Worm (Caenorhabditis elegans) whole organism, mixed stage, embryonic: ENCODE data around the gene pup-2.

Source experiments
- ces-1 ChIP-seq: fragments of 150-350 bp; optimal IDR thresholded peaks from 2 replicates; lab custom pipeline; 2014; ENCODE audit warnings: missing biosample characterization, missing genetic modification reagents, missing genetic modification characterization
- elt-1 ChIP-seq: sonication (generic microtip); optimal IDR thresholded peaks from 2 replicates; lab custom pipeline; 2017; ENCODE audit warnings: missing genetic modification characterization, mild to moderate bottlenecking, missing compliant biosample characterization, antibody characterized with exemption, moderate library complexity, borderline replicate concordance; ENCODE audit not compliant: insufficient read depth
- elt-3 ChIP-seq: fragments of 150-350 bp; optimal IDR thresholded peaks from 2 replicates; lab custom pipeline; 2014; ENCODE audit warnings: missing biosample characterization, missing genetic modification characterization
- ham-2 ChIP-seq: fragments of 200-800 bp; sonication (Bioruptor generic); optimal IDR thresholded peaks from 2 replicates; lab custom pipeline; 2018; ENCODE audit warnings: mild to moderate bottlenecking, missing genetic modification characterization, missing compliant biosample characterization
- lsy-2 ChIP-seq: fragments of 150-350 bp; optimal IDR thresholded peaks from 2 replicates; lab custom pipeline; 2014; ENCODE audit warnings: missing biosample characterization, missing genetic modification characterization
- nhr-237 ChIP-seq: fragments of 150-350 bp; optimal IDR thresholded peaks from 2 replicates; lab custom pipeline; 2014; ENCODE audit warnings: missing biosample characterization, missing genetic modification characterization
- pha-4 ChIP-seq: fragments of 150-350 bp; optimal IDR thresholded peaks from 2 replicates; lab custom pipeline; 2018; ENCODE audit warnings: missing biosample characterization, missing genetic modification reagents, missing genetic modification characterization
- unc-62 ChIP-seq: fragments of 150-350 bp; optimal IDR thresholded peaks from 2 replicates; lab custom pipeline; 2014; ENCODE audit warnings: missing biosample characterization, missing genetic modification reagents, missing genetic modification characterization

ce11 chrIII:5158674-5159073, 27.0 kb upstream of the pup-2 start, which contains the start of gene oxy-4:
- TF ChIP-seq lsy-2 (tag; lab: Kevin White, UChicago) (no peak), elt-3 (tag; lab: Kevin White, UChicago) (no peak), ces-1 (GFP tag; lab: Kevin White, UChicago) (no peak), pha-4 (no peak), elt-1 (tag; lab: Kevin White, UChicago) (no peak), unc-62 (GFP tag; lab: Kevin White, UChicago) (no peak), ham-2 (GFP tag; lab: Kevin White, UChicago) (no peak), nhr-237 (tag; lab: Kevin White, UChicago) (no peak)
